Fruit fly (Drosophila melanogaster) S2 (cell line): ENCODE measurements around the gene CG17107.

Experiments used
- CG8478 ChIP-seq: fragments of >200 bp; optimal IDR thresholded peaks from 2 replicates; lab custom pipeline; 2018
- CTCF ChIP-seq, 2 experiments: fragments of >200 bp; optimal IDR thresholded peaks; 2 replicates each; lab custom pipeline; 2018

Gene CG17107

dm6 chr2L:10697992-10698391 is 16.3 kb downstream of the CG17107 start, which contains the start of gene CG7300:
Gene CG7300 (minus strand): TSS chr2L:10698043.
- TF ChIP-seq CG8478 (lab: Kevin White, UChicago): no peak

- no peak for TF ChIP-seq CG8478 (lab: Kevin White, UChicago)
- no peak for TF ChIP-seq CTCF (optimal IDR thresholded peaks at IDR 0.05; lab: Kevin White, UChicago)
Measured at dm6 chr2L:10701499-10702062, 19.9 kb downstream of the CG17107 start, which contains the start of gene Lip1. Gene Lip1 (minus strand): TSS chr2L:10701544.

- TF ChIP-seq CG8478 (lab: Kevin White, UChicago): no peak
- no peak for TF ChIP-seq CTCF (optimal IDR thresholded peaks at IDR 0.05; lab: Kevin White, UChicago)
Measured at dm6 chr2L:10703281-10703680, 21.6 kb downstream of the CG17107 start, which contains the start of gene CG6415. Gene CG6415 (plus strand): TSS chr2L:10703621.

- TF ChIP-seq CG8478 (lab: Kevin White, UChicago): no peak
Measured at dm6 chr2L:10704425-10704824, 22.7 kb downstream of the CG17107 start.

dm6 chr2L:10706267-10706666 is 24.6 kb downstream of the CG17107 start:
- no peak for TF ChIP-seq CG8478 (lab: Kevin White, UChicago)
- TF ChIP-seq CTCF (optimal IDR thresholded peaks at IDR 0.05; lab: Kevin White, UChicago): no peak

dm6 chr2L:10708089-10708488 is 26.4 kb downstream of the CG17107 start:
- TF ChIP-seq CG8478 (lab: Kevin White, UChicago): no peak
- TF ChIP-seq CTCF (optimal IDR thresholded peaks at IDR 0.05; lab: Kevin White, UChicago): no peak

- TF ChIP-seq CTCF (optimal IDR thresholded peaks at IDR 0.05; lab: Kevin White, UChicago) (no peak), CG8478 (lab: Kevin White, UChicago) (no peak)
Measured at dm6 chr2L:10709353-10709752, 27.7 kb downstream of the CG17107 start, which contains the start of gene Lip2. Gene Lip2 (minus strand): TSS chr2L:10709453.

- no peak for TF ChIP-seq CG8478 (lab: Kevin White, UChicago)
Measured at dm6 chr2L:10711221-10711620, 29.5 kb downstream of the CG17107 start.

dm6 chr2L:10721535-10721934 is 39.8 kb downstream of the CG17107 start:
- no peak for TF ChIP-seq CG8478 (lab: Kevin White, UChicago)
- TF ChIP-seq CTCF (optimal IDR thresholded peaks at IDR 0.05; lab: Kevin White, UChicago): no peak

dm6 chr2L:10723903-10724302 is 42.2 kb downstream of the CG17107 start, which contains the start of gene CG6431:
Gene CG6431 (plus strand): TSS chr2L:10724203.
- TF ChIP-seq CG8478 (lab: Kevin White, UChicago): no peak
- no peak for TF ChIP-seq CTCF (optimal IDR thresholded peaks at IDR 0.05; lab: Kevin White, UChicago)

dm6 chr2L:10728751-10729150 is 47.0 kb downstream of the CG17107 start, which contains the start of gene CG6443:
Gene CG6443 (plus strand): TSS chr2L:10728978.
- TF ChIP-seq CTCF (optimal IDR thresholded peaks at IDR 0.05; lab: Kevin White, UChicago): no peak
- no peak for TF ChIP-seq CG8478 (lab: Kevin White, UChicago)

dm6 chr2L:10729955-10730354 is 48.3 kb downstream of the CG17107 start, which contains the start of gene CG17118:
Gene CG17118 (plus strand): TSS chr2L:10730255.
- no peak for TF ChIP-seq CTCF (optimal IDR thresholded peaks at IDR 0.05; lab: Kevin White, UChicago)
- no peak for TF ChIP-seq CG8478 (lab: Kevin White, UChicago)
